Worm (Caenorhabditis elegans): Measurements from ENCODE around the gene fbxa-77.

- TF ChIP-seq ama-1 (optimal IDR thresholded peaks at IDR 0.05) (no peak), sea-1 (GFP tag; conservative IDR thresholded peaks at IDR 0.05) (no peak), flt-1 (GFP tag; IDR thresholded peaks at IDR 0.05) (no peak), pes-1 (GFP tag; IDR thresholded peaks at IDR 0.05) (no peak), F13C5.2 (tag; optimal IDR thresholded peaks at IDR 0.05) (no peak), tbx-37 (GFP tag; conservative IDR thresholded peaks at IDR 0.05) (no peak), ets-7 (tag; optimal IDR thresholded peaks at IDR 0.05) (no peak), scrt-1 (GFP tag; IDR thresholded peaks at IDR 0.05) (no peak), hmg-4 (GFP tag; optimal IDR thresholded peaks at IDR 0.05) (no peak), aly-1 (tag; optimal IDR thresholded peaks at IDR 0.05) (no peak)
Measured at ce11 chrIII:1206331-1206730, 42.9 kb upstream of the fbxa-77 start.
